Fruit fly (Drosophila melanogaster) whole organism, wandering third instar larva: ENCODE results near the gene brat.

Experiments
- Abd-B ChIP-seq: fragments of >200 bp; optimal IDR thresholded peaks from 2 replicates; lab custom pipeline; 2017; ENCODE audit warnings: missing biosample characterization, missing genetic modification characterization
- CrebA ChIP-seq: fragments of 200-800 bp; sonication (Bioruptor generic); optimal IDR thresholded peaks from 2 replicates; lab custom pipeline; 2016; ENCODE audit warnings: missing biosample characterization, mild to moderate bottlenecking, missing genetic modification characterization, borderline replicate concordance
- Dfd ChIP-seq: fragments of >200 bp; optimal IDR thresholded peaks from 2 replicates; lab custom pipeline; 2017; ENCODE audit warnings: missing biosample characterization, missing genetic modification characterization
- Myc ChIP-seq: fragments of >200 bp; optimal IDR thresholded peaks from 2 replicates; lab custom pipeline; 2017
- OdsH ChIP-seq: fragments of 200-800 bp; sonication (Bioruptor generic); optimal IDR thresholded peaks from 2 replicates; lab custom pipeline; 2016; ENCODE audit warnings: missing biosample characterization, mild to moderate bottlenecking, missing genetic modification characterization
- dmrt93B ChIP-seq: fragments of 200-800 bp; sonication (Bioruptor generic); optimal IDR thresholded peaks from 2 replicates; lab custom pipeline; 2018; ENCODE audit warnings: missing biosample characterization, mild to moderate bottlenecking, missing genetic modification characterization
- pan ChIP-seq: fragments of >200 bp; optimal IDR thresholded peaks from 2 replicates; lab custom pipeline; 2017
- sv ChIP-seq: fragments of 200-800 bp; sonication (Bioruptor generic); optimal IDR thresholded peaks from 3 replicates; lab custom pipeline; 2016; ENCODE audit warnings: missing biosample characterization, missing genetic modification characterization
- usp ChIP-seq: fragments of >200 bp; optimal IDR thresholded peaks from 2 replicates; lab custom pipeline; 2017; ENCODE audit warnings: missing biosample characterization, missing genetic modification characterization

dm6 chr2L:19104383-19104782 is 29.2 kb upstream of the brat start:
- TF ChIP-seq Dfd (GFP tag; lab: Kevin White, UChicago) (no peak), CrebA (no peak), dmrt93B (GFP tag; lab: Kevin White, UChicago) (no peak), OdsH (GFP tag; lab: Kevin White, UChicago) (no peak), usp (no peak), Myc (no peak), sv (GFP tag; lab: Kevin White, UChicago) (no peak), pan (lab: Kevin White, UChicago) (no peak), Abd-B (GFP tag; lab: Kevin White, UChicago) (no peak)
